Worm (Caenorhabditis elegans): ENCODE data around the gene W09G12.8.

The W09G12.8 gene

DNA sequence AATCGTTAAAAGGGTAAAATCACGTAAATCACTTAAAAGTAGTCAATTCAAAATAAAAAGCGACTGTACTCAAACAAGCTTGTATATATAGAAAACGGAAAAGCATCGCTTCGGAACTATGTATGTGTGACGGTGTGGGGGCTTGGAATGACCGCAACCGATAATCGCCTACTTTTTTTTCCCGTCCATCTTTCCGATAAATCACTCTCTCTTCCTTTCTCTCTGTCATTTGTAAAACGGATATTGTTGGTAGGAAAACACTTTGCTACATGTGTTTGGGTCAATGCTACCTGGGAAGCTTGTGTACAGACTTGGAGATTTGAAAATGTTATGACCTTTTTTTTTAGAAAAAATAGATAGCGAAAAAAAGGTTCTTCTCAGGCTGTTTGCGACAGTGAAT lies 1.2 kb upstream of the W09G12.8 start:
- TF ChIP-seq sea-1 (GFP tag; conservative IDR thresholded peaks at IDR 0.05) = no peak
- TF ChIP-seq tbx-11 (GFP tag; IDR thresholded peaks at IDR 0.05) = no peak
- no peak for TF ChIP-seq scrt-1 (GFP tag; IDR thresholded peaks at IDR 0.05)
- no peak for TF ChIP-seq hmg-4 (GFP tag; optimal IDR thresholded peaks at IDR 0.05)
- TF ChIP-seq ama-1 (optimal IDR thresholded peaks at IDR 0.05) = no peak
- no peak for TF ChIP-seq flt-1 (GFP tag; IDR thresholded peaks at IDR 0.05)
- no peak for TF ChIP-seq hnd-1 (tag; optimal IDR thresholded peaks at IDR 0.05)
- no peak for TF ChIP-seq B0310.2 (tag; optimal IDR thresholded peaks at IDR 0.05)
- no peak for TF ChIP-seq hmbx-1 (tag; optimal IDR thresholded peaks at IDR 0.05)
- no peak for TF ChIP-seq tra-4 (tag; optimal IDR thresholded peaks at IDR 0.05)
- TF ChIP-seq tbx-37 (GFP tag; conservative IDR thresholded peaks at IDR 0.05) = no peak
- no peak for TF ChIP-seq ceh-36 (tag; optimal IDR thresholded peaks at IDR 0.05)
- TF ChIP-seq aly-1 (tag; optimal IDR thresholded peaks at IDR 0.05) = no peak
- no peak for TF ChIP-seq ceh-13 (GFP tag; optimal IDR thresholded peaks at IDR 0.05)
- no peak for TF ChIP-seq pes-1 (GFP tag; IDR thresholded peaks at IDR 0.05)
- TF ChIP-seq F13C5.2 (tag; optimal IDR thresholded peaks at IDR 0.05) = no peak
- TF ChIP-seq ets-7 (tag; optimal IDR thresholded peaks at IDR 0.05) = no peak

DNA sequence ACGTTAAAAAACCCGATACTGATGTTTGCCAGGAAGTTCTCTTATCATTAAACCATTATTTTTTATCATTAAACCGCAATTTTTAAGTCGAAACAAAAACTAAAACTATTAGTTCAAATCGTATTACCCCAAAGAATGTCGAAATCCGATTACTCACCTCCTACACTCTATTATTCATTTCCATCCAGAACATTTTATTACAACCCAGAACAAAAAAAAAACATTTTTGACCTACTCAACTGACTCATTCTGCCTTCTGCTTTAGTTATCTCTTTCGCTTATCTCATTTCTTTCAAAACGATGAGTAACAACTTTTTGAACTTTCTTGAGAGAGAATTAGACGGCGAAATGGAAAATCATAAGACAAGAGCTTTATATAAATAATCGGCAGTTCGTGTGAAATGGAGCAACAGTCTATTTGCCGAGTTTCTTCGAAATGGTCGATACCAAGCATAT lies 2.7 kb downstream of the W09G12.8 start, which contains the start of gene W09G12.7:
TSS of gene W09G12.7 (plus strand) at position 406 of the 456 bp plus-strand sequence.
- no peak for TF ChIP-seq aly-1 (tag; optimal IDR thresholded peaks at IDR 0.05)
- no peak for TF ChIP-seq tra-4 (tag; optimal IDR thresholded peaks at IDR 0.05)
- no peak for TF ChIP-seq ceh-13 (GFP tag; optimal IDR thresholded peaks at IDR 0.05)
- no peak for TF ChIP-seq sea-1 (GFP tag; conservative IDR thresholded peaks at IDR 0.05)
- TF ChIP-seq hnd-1 (tag; optimal IDR thresholded peaks at IDR 0.05) = no peak
- no peak for TF ChIP-seq B0310.2 (tag; optimal IDR thresholded peaks at IDR 0.05)
- no peak for TF ChIP-seq tbx-37 (GFP tag; conservative IDR thresholded peaks at IDR 0.05)
- no peak for TF ChIP-seq F13C5.2 (tag; optimal IDR thresholded peaks at IDR 0.05)
- TF ChIP-seq tbx-11 (GFP tag; IDR thresholded peaks at IDR 0.05) = no peak
- TF ChIP-seq ets-7 (tag; optimal IDR thresholded peaks at IDR 0.05) = no peak
- TF ChIP-seq hmbx-1 (tag; optimal IDR thresholded peaks at IDR 0.05) = no peak
- no peak for TF ChIP-seq hmg-4 (GFP tag; optimal IDR thresholded peaks at IDR 0.05)
- TF ChIP-seq scrt-1 (GFP tag; IDR thresholded peaks at IDR 0.05) = no peak
- no peak for TF ChIP-seq ceh-36 (tag; optimal IDR thresholded peaks at IDR 0.05)
- TF ChIP-seq flt-1 (GFP tag; IDR thresholded peaks at IDR 0.05) = no peak

DNA sequence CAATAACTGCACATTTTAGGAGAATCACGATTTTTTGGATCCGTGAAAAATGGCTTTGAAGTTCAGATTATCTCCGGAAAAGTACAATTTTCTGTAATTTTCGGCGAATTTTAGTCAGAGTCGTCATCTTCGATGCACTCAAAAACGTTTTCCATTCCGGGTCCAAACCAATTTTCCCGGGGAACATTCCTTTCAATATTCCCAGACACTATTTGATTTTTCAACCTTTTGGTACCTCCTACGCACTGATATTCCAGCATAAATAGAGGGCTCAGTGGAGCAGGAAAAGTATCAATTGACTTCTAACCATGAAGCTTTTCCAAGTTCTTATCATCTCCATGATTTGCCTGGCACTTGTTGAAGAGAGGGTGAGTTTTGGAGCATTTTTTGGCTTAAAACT lies 5.6 kb downstream of the W09G12.8 start, which contains the start of gene W09G12.6:
TSS of gene W09G12.6 (plus strand) at position 301 of the 400 bp plus-strand sequence.
- no peak for TF ChIP-seq ets-7 (tag; optimal IDR thresholded peaks at IDR 0.05)
- TF ChIP-seq tbx-11 (GFP tag; IDR thresholded peaks at IDR 0.05) = no peak
- no peak for TF ChIP-seq aly-1 (tag; optimal IDR thresholded peaks at IDR 0.05)
- TF ChIP-seq scrt-1 (GFP tag; IDR thresholded peaks at IDR 0.05) = no peak
- no peak for TF ChIP-seq ceh-36 (tag; optimal IDR thresholded peaks at IDR 0.05)
- no peak for TF ChIP-seq tbx-37 (GFP tag; conservative IDR thresholded peaks at IDR 0.05)
- no peak for TF ChIP-seq B0310.2 (tag; optimal IDR thresholded peaks at IDR 0.05)
- no peak for TF ChIP-seq pes-1 (GFP tag; IDR thresholded peaks at IDR 0.05)
- no peak for TF ChIP-seq hmbx-1 (tag; optimal IDR thresholded peaks at IDR 0.05)
- TF ChIP-seq hmg-4 (GFP tag; optimal IDR thresholded peaks at IDR 0.05) = no peak
- TF ChIP-seq tra-4 (tag; optimal IDR thresholded peaks at IDR 0.05) = no peak
- no peak for TF ChIP-seq ceh-13 (GFP tag; optimal IDR thresholded peaks at IDR 0.05)
- no peak for TF ChIP-seq sea-1 (GFP tag; conservative IDR thresholded peaks at IDR 0.05)
- TF ChIP-seq ama-1 (optimal IDR thresholded peaks at IDR 0.05) = no peak
- no peak for TF ChIP-seq flt-1 (GFP tag; IDR thresholded peaks at IDR 0.05)
- no peak for TF ChIP-seq hnd-1 (tag; optimal IDR thresholded peaks at IDR 0.05)
- TF ChIP-seq F13C5.2 (tag; optimal IDR thresholded peaks at IDR 0.05) = no peak

DNA sequence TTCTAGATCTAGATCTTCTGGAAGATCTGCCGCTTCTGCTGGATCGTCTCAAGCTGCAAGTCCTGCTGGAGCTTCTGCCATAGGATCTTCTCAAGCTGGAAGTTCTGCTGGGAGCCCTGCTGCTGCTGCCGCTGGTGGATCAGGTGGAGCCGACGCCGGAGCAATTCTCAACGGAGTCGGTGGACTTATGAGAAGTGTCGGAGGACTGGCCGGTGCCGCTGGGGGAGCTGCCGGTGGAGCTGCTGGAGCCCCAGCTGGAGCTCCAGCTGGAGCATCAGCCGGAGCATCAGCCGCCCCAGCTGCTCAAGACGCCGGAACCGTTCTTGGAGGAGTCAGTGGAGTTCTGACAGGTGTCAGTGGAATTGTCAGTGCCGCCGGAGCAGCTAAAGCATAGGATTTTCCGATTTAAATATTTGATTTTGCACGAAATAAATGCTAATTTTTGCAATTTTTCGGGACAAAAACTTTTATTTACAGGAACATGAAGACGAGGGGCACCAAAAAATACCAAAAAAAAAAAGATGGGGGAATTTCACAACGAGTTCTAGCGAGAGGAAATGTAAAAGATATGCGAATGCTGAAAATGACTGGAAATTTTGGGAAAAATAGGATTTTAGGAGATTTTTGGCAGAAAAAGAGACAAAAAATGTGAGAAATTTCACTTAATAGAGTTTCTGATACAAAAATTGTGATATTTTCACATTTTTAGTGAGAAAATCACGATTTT lies 6.6 kb downstream of the W09G12.8 start:
- TF ChIP-seq sea-1 (GFP tag; conservative IDR thresholded peaks at IDR 0.05) = no peak
- TF ChIP-seq tra-4 (tag; optimal IDR thresholded peaks at IDR 0.05) = no peak
- no peak for TF ChIP-seq tbx-37 (GFP tag; conservative IDR thresholded peaks at IDR 0.05)
- no peak for TF ChIP-seq tbx-11 (GFP tag; IDR thresholded peaks at IDR 0.05)
- TF ChIP-seq pes-1 (GFP tag; IDR thresholded peaks at IDR 0.05) = no peak
- TF ChIP-seq ceh-13 (GFP tag; optimal IDR thresholded peaks at IDR 0.05) = no peak
- no peak for TF ChIP-seq ama-1 (optimal IDR thresholded peaks at IDR 0.05)
- no peak for TF ChIP-seq scrt-1 (GFP tag; IDR thresholded peaks at IDR 0.05)
- no peak for TF ChIP-seq hmbx-1 (tag; optimal IDR thresholded peaks at IDR 0.05)
- no peak for TF ChIP-seq hnd-1 (tag; optimal IDR thresholded peaks at IDR 0.05)
- TF ChIP-seq aly-1 (tag; optimal IDR thresholded peaks at IDR 0.05) = no peak
- no peak for TF ChIP-seq F13C5.2 (tag; optimal IDR thresholded peaks at IDR 0.05)
- TF ChIP-seq flt-1 (GFP tag; IDR thresholded peaks at IDR 0.05) = no peak
- no peak for TF ChIP-seq B0310.2 (tag; optimal IDR thresholded peaks at IDR 0.05)
- TF ChIP-seq ceh-36 (tag; optimal IDR thresholded peaks at IDR 0.05) = no peak
- TF ChIP-seq hmg-4 (GFP tag; optimal IDR thresholded peaks at IDR 0.05) = no peak
- TF ChIP-seq ets-7 (tag; optimal IDR thresholded peaks at IDR 0.05) = no peak

DNA sequence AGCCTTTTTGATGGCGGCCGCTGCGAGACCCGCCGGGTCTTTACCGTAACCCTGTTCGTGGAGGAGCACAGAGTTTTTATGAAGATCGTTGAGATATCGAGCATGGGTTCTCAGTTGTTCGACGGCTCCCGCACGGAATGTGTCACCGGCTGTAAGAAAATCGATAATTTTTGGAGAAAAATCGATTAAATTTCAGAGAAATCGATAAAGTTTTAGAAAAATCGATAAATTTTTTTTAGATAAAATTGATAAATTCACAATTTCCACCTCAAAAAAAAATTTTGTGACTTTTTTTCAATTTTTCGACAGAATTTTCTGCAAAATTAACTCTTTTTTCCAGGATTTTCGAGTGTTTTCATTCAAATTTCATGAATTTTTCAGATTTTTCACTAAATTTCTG lies 8.8 kb downstream of the W09G12.8 start:
- no peak for TF ChIP-seq ceh-13 (GFP tag; optimal IDR thresholded peaks at IDR 0.05)

DNA sequence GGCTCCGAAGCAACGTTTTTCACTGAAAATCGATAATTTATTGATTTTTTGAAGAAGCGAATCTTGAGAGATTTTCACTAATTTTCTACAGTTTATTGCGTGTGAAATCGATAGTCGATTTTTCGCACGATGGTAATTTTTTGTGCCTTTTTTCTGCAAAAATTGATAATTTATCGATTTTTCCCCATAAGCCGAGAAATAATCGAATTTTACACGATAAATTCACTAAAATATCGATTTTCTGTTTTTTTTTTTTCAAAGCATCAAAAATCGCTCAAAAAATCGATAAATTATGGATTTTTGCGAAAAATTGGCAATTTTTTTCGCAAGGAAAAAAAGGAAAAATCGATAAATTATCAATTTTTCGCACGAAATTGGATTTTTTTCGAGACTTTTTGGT lies 9.8 kb downstream of the W09G12.8 start:
- TF ChIP-seq flt-1 (GFP tag; IDR thresholded peaks at IDR 0.05) (no peak), hmg-4 (GFP tag; optimal IDR thresholded peaks at IDR 0.05) (no peak), F13C5.2 (tag; optimal IDR thresholded peaks at IDR 0.05) (no peak), hmbx-1 (tag; optimal IDR thresholded peaks at IDR 0.05) (no peak), tbx-11 (GFP tag; IDR thresholded peaks at IDR 0.05) (no peak), hnd-1 (tag; optimal IDR thresholded peaks at IDR 0.05) (no peak), pes-1 (GFP tag; IDR thresholded peaks at IDR 0.05) (no peak), ets-7 (tag; optimal IDR thresholded peaks at IDR 0.05) (no peak), tbx-37 (GFP tag; conservative IDR thresholded peaks at IDR 0.05) (no peak), ama-1 (optimal IDR thresholded peaks at IDR 0.05) (no peak), tra-4 (tag; optimal IDR thresholded peaks at IDR 0.05) (no peak), B0310.2 (tag; optimal IDR thresholded peaks at IDR 0.05) (no peak), ceh-36 (tag; optimal IDR thresholded peaks at IDR 0.05) (no peak), ceh-13 (GFP tag; optimal IDR thresholded peaks at IDR 0.05) (no peak), aly-1 (tag; optimal IDR thresholded peaks at IDR 0.05) (no peak), scrt-1 (GFP tag; IDR thresholded peaks at IDR 0.05) (no peak), sea-1 (GFP tag; conservative IDR thresholded peaks at IDR 0.05) (no peak)

Data from whole organism, early embryonic.